Worm (Caenorhabditis elegans): Measurements from ENCODE around the gene lmp-1.

lmp-1 gene

ce11 chrX:6377634-6378288 is at the start of gene lmp-1:
Gene lmp-1, minus strand, starts transcription at chrX:6377684.
- TF ChIP-seq dmd-6 (GFP tag; IDR thresholded peaks at IDR 0.05) = peak; percentile 38; the same call in 1 of the 2 replicates
- TF ChIP-seq jun-1 (tag; optimal IDR thresholded peaks at IDR 0.05) = no peak
- TF ChIP-seq pqm-1 (tag; optimal IDR thresholded peaks at IDR 0.05) = peak; percentile 33
- TF ChIP-seq dmd-8 (GFP tag; IDR thresholded peaks at IDR 0.05) = no peak
- TF ChIP-seq php-3 (GFP tag; IDR thresholded peaks at IDR 0.05) = peak; percentile 47; the same call in 1 of the 2 replicates
- peak; percentile 18 for TF ChIP-seq hlh-11 (tag; optimal IDR thresholded peaks at IDR 0.05)
- peak; percentile 84 for TF ChIP-seq aha-1 (tag)
- TF ChIP-seq daf-16 (GFP tag; optimal IDR thresholded peaks at IDR 0.05) = no peak
- peak; percentile 77 for TF ChIP-seq daf-16 (tag; optimal IDR thresholded peaks at IDR 0.05)
- no peak for TF ChIP-seq nhr-42 (GFP tag; IDR thresholded peaks at IDR 0.05)
- TF ChIP-seq dve-1 (tag; optimal IDR thresholded peaks at IDR 0.05; ENCODE audit: insufficient read depth) = peak; percentile 25

ce11 chrX:6427147-6427546 is 49.7 kb upstream of the lmp-1 start:
- TF ChIP-seq nhr-28 (tag; optimal IDR thresholded peaks at IDR 0.05) (peak; percentile 95), lin-38 (GFP tag; IDR thresholded peaks at IDR 0.05) (no peak), lin-1 (GFP tag; IDR thresholded peaks at IDR 0.05) (0 out of 2 replicates have a peak, but pooled peaks have one; percentile 36), zfp-3 (GFP tag; conservative IDR thresholded peaks at IDR 0.05) (no peak), daf-16 (GFP tag; optimal IDR thresholded peaks at IDR 0.05) (no peak), daf-16 (tag; optimal IDR thresholded peaks at IDR 0.05) (peak; percentile 75), pqm-1 (tag; optimal IDR thresholded peaks at IDR 0.05) (peak; percentile 96), hmg-1.1 (GFP tag; IDR thresholded peaks at IDR 0.05) (no peak), mdl-1 (tag; optimal IDR thresholded peaks at IDR 0.05) (peak in 1 of 2 experiments; percentile 36), hlh-11 (tag; optimal IDR thresholded peaks at IDR 0.05) (peak; percentile 71), tra-1 (GFP tag; IDR thresholded peaks at IDR 0.05) (no peak), dmd-6 (GFP tag; IDR thresholded peaks at IDR 0.05) (peak; percentile 80), nhr-102 (tag; optimal IDR thresholded peaks at IDR 0.05) (peak; percentile 43), dve-1 (tag; optimal IDR thresholded peaks at IDR 0.05; ENCODE audit: insufficient read depth) (peak; percentile 89), nhr-77 (tag; optimal IDR thresholded peaks at IDR 0.05) (peak; percentile 90)

- TF ChIP-seq sdz-12 (GFP tag; optimal IDR thresholded peaks at IDR 0.05) (no peak), ceh-20 (GFP tag; IDR thresholded peaks at IDR 0.05) (no peak), ceh-32 (tag; optimal IDR thresholded peaks at IDR 0.05; ENCODE audit: poor library complexity) (no peak), arid-1 (GFP tag; conservative IDR thresholded peaks at IDR 0.05) (no peak), daf-19 (GFP tag; conservative IDR thresholded peaks at IDR 0.05) (no peak), tra-1 (GFP tag; IDR thresholded peaks at IDR 0.05) (no peak), hlh-11 (tag; optimal IDR thresholded peaks at IDR 0.05) (no peak), nhr-41 (GFP tag; IDR thresholded peaks at IDR 0.05) (no peak), lin-1 (GFP tag; IDR thresholded peaks at IDR 0.05) (no peak), zfp-2 (tag; optimal IDR thresholded peaks at IDR 0.05) (no peak), nhr-77 (tag; optimal IDR thresholded peaks at IDR 0.05) (no peak), nhr-6 (tag; optimal IDR thresholded peaks at IDR 0.05) (no peak), pha-4 (GFP tag; IDR thresholded peaks at IDR 0.05) (no peak), pha-4 (tag; optimal IDR thresholded peaks at IDR 0.05) (no peak), hif-1 (tag; optimal IDR thresholded peaks at IDR 0.05) (no peak), dpl-1 (GFP tag; optimal IDR thresholded peaks at IDR 0.05) (no peak), egl-43 (GFP tag; IDR thresholded peaks at IDR 0.05) (no peak), Y5F2A.4 (GFP tag; optimal IDR thresholded peaks at IDR 0.05) (no peak), aha-1 (tag) (no peak)
Measured at ce11 chrX:6420681-6421080, 43.2 kb upstream of the lmp-1 start, which contains the start of gene K10C2.12. Gene K10C2.12, minus strand, starts transcription at chrX:6420781.

- TF ChIP-seq arid-1 (GFP tag; conservative IDR thresholded peaks at IDR 0.05) = no peak
- peak in 1 of 2 experiments; percentile 13 for TF ChIP-seq unc-62 (GFP tag; optimal IDR thresholded peaks at IDR 0.05 in 1 of 2)
- TF ChIP-seq unc-62 (tag; optimal IDR thresholded peaks at IDR 0.05) = no peak
Measured at ce11 chrX:6419113-6419512, 41.6 kb upstream of the lmp-1 start.
